Fruit fly (Drosophila melanogaster) whole organism, embryonic: ENCODE measurements around the gene Cpr67Fa1.

Experiments used
- Abd-B ChIP-seq: fragments of 200-800 bp; sonication (Bioruptor generic); optimal IDR thresholded peaks from 2 replicates; lab custom pipeline; 2018; ENCODE audit warnings: missing biosample characterization, mild to moderate bottlenecking, missing genetic modification characterization, moderate library complexity
- Bdp1 ChIP-seq: fragments of 200-800 bp; sonication (Bioruptor generic); optimal IDR thresholded peaks from 3 replicates; lab custom pipeline; 2016; ENCODE audit warnings: missing biosample characterization, missing genetic modification characterization
- Blimp-1 ChIP-seq: fragments of 200-800 bp; sonication (Bioruptor generic); optimal IDR thresholded peaks from 3 replicates; lab custom pipeline; 2018; ENCODE audit warnings: missing biosample characterization, missing genetic modification characterization, mild to moderate bottlenecking, moderate library complexity, missing genetic modification reagents
- CG10959 ChIP-seq: fragments of 200-800 bp; sonication (Bioruptor generic); IDR thresholded peaks from 2 replicates; pipeline ENCODE4 v1.3.6; 2022; ENCODE audit warnings: missing biosample characterization, missing genetic modification characterization
- CG10979 ChIP-seq: fragments of 200-800 bp; sonication (Bioruptor generic); optimal IDR thresholded peaks from 2 replicates; lab custom pipeline; 2018; ENCODE audit warnings: missing biosample characterization, mild to moderate bottlenecking, missing genetic modification characterization, moderate library complexity
- CG11456 ChIP-seq: fragments of 200-800 bp; sonication (Bioruptor generic); IDR thresholded peaks from 3 replicates; pipeline ENCODE4 v1.3.6; 2022; ENCODE audit warnings: missing biosample characterization, missing genetic modification characterization
- CG11695 ChIP-seq: fragments of 200-800 bp; sonication (Bioruptor generic); IDR thresholded peaks from 3 replicates; pipeline ENCODE4 v1.3.6; 2022; ENCODE audit warnings: missing biosample characterization, missing genetic modification characterization
- CG13424 ChIP-seq: fragments of 200-800 bp; sonication (Bioruptor generic); optimal IDR thresholded peaks from 2 replicates; lab custom pipeline; 2019; ENCODE audit warnings: missing biosample characterization, mild to moderate bottlenecking, missing genetic modification characterization, moderate library complexity
- CG1647 ChIP-seq: fragments of 200-800 bp; sonication (Bioruptor generic); optimal IDR thresholded peaks from 3 replicates; lab custom pipeline; 2016; ENCODE audit warnings: missing biosample characterization, missing genetic modification characterization
- CG17328 ChIP-seq: fragments of 200-800 bp; sonication (Bioruptor generic); IDR thresholded peaks from 2 replicates; pipeline ENCODE4 v1.3.6; 2022; ENCODE audit warnings: missing biosample characterization, missing genetic modification characterization
- CG17361 ChIP-seq: fragments of 200-800 bp; sonication (Bioruptor generic); IDR thresholded peaks from 3 replicates; pipeline ENCODE4 v1.3.6; 2022; ENCODE audit warnings: missing biosample characterization, missing genetic modification characterization
- CG17385 ChIP-seq: fragments of 200-800 bp; sonication (Bioruptor generic); optimal IDR thresholded peaks from 3 replicates; lab custom pipeline; 2018; ENCODE audit warnings: missing biosample characterization, mild to moderate bottlenecking, missing genetic modification characterization
- CG1832 ChIP-seq: fragments of 200-800 bp; sonication (Bioruptor generic); optimal IDR thresholded peaks from 2 replicates; lab custom pipeline; 2017; ENCODE audit warnings: missing biosample characterization, mild to moderate bottlenecking, missing genetic modification characterization, inconsistent platforms
- CG2889 ChIP-seq: fragments of 200-800 bp; sonication (Bioruptor generic); IDR thresholded peaks from 3 replicates; pipeline ENCODE4 v1.3.6; 2022; ENCODE audit warnings: missing biosample characterization, missing genetic modification characterization
- CG4360 ChIP-seq: fragments of 200-800 bp; sonication (Bioruptor generic); IDR thresholded peaks from 2 replicates; pipeline ENCODE4 v1.3.6; 2022; ENCODE audit warnings: missing biosample characterization, missing genetic modification characterization
- CG4617 ChIP-seq: fragments of 200-800 bp; sonication (Bioruptor generic); optimal IDR thresholded peaks from 3 replicates; lab custom pipeline; 2016; ENCODE audit warnings: missing biosample characterization, missing genetic modification characterization, borderline replicate concordance
- CHES-1-like ChIP-seq: fragments of 200-800 bp; sonication (Bioruptor generic); optimal IDR thresholded peaks from 2 replicates; lab custom pipeline; 2016; ENCODE audit warnings: missing biosample characterization, missing genetic modification characterization
- CTCF ChIP-seq: fragments of 200-800 bp; sonication (Bioruptor generic); optimal IDR thresholded peaks from 2 replicates; lab custom pipeline; 2017; ENCODE audit warnings: missing biosample characterization, mild to moderate bottlenecking, missing genetic modification characterization, moderate library complexity
- Doc3 ChIP-seq: fragments of 200-800 bp; sonication (Bioruptor generic); IDR thresholded peaks from 3 replicates; pipeline ENCODE4 v1.3.6; 2022; ENCODE audit warnings: missing biosample characterization, missing genetic modification characterization; ENCODE audit not compliant: partially characterized antibody
- Dp ChIP-seq: fragments of 200-800 bp; sonication (Bioruptor generic); optimal IDR thresholded peaks from 2 replicates; lab custom pipeline; 2018; ENCODE audit warnings: missing biosample characterization, mild to moderate bottlenecking, missing genetic modification characterization, moderate library complexity
- H2.0 ChIP-seq: fragments of 200-800 bp; sonication (Bioruptor generic); IDR thresholded peaks from 2 replicates; pipeline ENCODE4 v1.3.6; 2022; ENCODE audit warnings: missing biosample characterization, missing genetic modification characterization
- HmgD ChIP-seq: fragments of 200-800 bp; sonication (Bioruptor generic); optimal IDR thresholded peaks from 3 replicates; lab custom pipeline; 2016; ENCODE audit warnings: missing biosample characterization, missing genetic modification characterization
- Hr3 ChIP-seq: fragments of 200-800 bp; sonication (Bioruptor generic); optimal IDR thresholded peaks from 3 replicates; lab custom pipeline; 2016; ENCODE audit warnings: missing biosample characterization, missing genetic modification characterization
- Hsf ChIP-seq: fragments of 200-800 bp; sonication (Bioruptor generic); optimal IDR thresholded peaks from 3 replicates; lab custom pipeline; 2016; ENCODE audit warnings: missing biosample characterization, missing genetic modification characterization
- Jarid2 ChIP-seq: fragments of 200-800 bp; sonication (Bioruptor generic); optimal IDR thresholded peaks from 3 replicates; lab custom pipeline; 2017; ENCODE audit warnings: mild to moderate bottlenecking, missing biosample characterization, missing genetic modification reagents, missing genetic modification characterization
- Kr ChIP-seq: fragments of 200-800 bp; sonication (Bioruptor generic); optimal IDR thresholded peaks from 2 replicates; lab custom pipeline; 2017; ENCODE audit warnings: missing biosample characterization, mild to moderate bottlenecking, missing genetic modification characterization
- Lhr ChIP-seq: fragments of 200-800 bp; sonication (Bioruptor generic); optimal IDR thresholded peaks from 3 replicates; lab custom pipeline; 2017; ENCODE audit warnings: mild to moderate bottlenecking, missing biosample characterization, missing genetic modification reagents, missing genetic modification characterization
- Pdp1 ChIP-seq, 2 experiments: fragments of 200-800 bp; sonication (Bioruptor generic); optimal IDR thresholded peaks; 3 replicates each; lab custom pipeline; 2016; ENCODE audit warnings: missing biosample characterization in 2 of 2, missing genetic modification characterization in 2 of 2, mild to moderate bottlenecking in 1 of 2, moderate library complexity in 1 of 2
- Sin3A ChIP-seq: fragments of >200 bp; optimal IDR thresholded peaks from 2 replicates; lab custom pipeline; 2018
- Spps ChIP-seq: fragments of 200-800 bp; sonication (Bioruptor generic); optimal IDR thresholded peaks from 2 replicates; lab custom pipeline; 2018; ENCODE audit warnings: missing biosample characterization, mild to moderate bottlenecking, missing genetic modification characterization
- TFAM ChIP-seq: fragments of 200-800 bp; sonication (Bioruptor generic); optimal IDR thresholded peaks from 2 replicates; lab custom pipeline; 2017; ENCODE audit warnings: missing biosample characterization, missing genetic modification characterization, inconsistent platforms
- bab2 ChIP-seq: fragments of 200-800 bp; sonication (Bioruptor generic); optimal IDR thresholded peaks from 2 replicates; lab custom pipeline; 2016; ENCODE audit warnings: missing biosample characterization, missing genetic modification characterization
- bbx ChIP-seq: fragments of 200-800 bp; sonication (Bioruptor generic); IDR thresholded peaks from 2 replicates; pipeline ENCODE4 v1.3.6; 2022; ENCODE audit warnings: missing biosample characterization, missing genetic modification characterization; ENCODE audit not compliant: partially characterized antibody
- cas ChIP-seq: fragments of 200-800 bp; sonication (Bioruptor generic); IDR thresholded peaks from 2 replicates; pipeline ENCODE4 v1.3.6; 2022; ENCODE audit warnings: missing biosample characterization, missing genetic modification characterization
- crc ChIP-seq: fragments of 200-800 bp; sonication (Bioruptor generic); optimal IDR thresholded peaks from 2 replicates; lab custom pipeline; 2016; ENCODE audit warnings: missing biosample characterization, missing genetic modification characterization
- eyg ChIP-seq: fragments of 200-800 bp; sonication (Bioruptor generic); optimal IDR thresholded peaks from 3 replicates; lab custom pipeline; 2016; ENCODE audit warnings: missing biosample characterization, missing genetic modification characterization
- gfzf ChIP-seq: fragments of 200-800 bp; sonication (Bioruptor generic); optimal IDR thresholded peaks from 2 replicates; lab custom pipeline; 2016; ENCODE audit warnings: missing biosample characterization, mild to moderate bottlenecking, missing genetic modification characterization, moderate library complexity
- ham ChIP-seq: fragments of 200-800 bp; sonication (Bioruptor generic); IDR thresholded peaks from 2 replicates; pipeline ENCODE4 v1.3.6; 2022; ENCODE audit warnings: missing biosample characterization, missing genetic modification characterization
- pan ChIP-seq, 4 experiments: fragments of >200 bp in 3 of 4; fragments of 200-800 bp in 1 of 4; sonication (Bioruptor generic) in 1 of 4; optimal IDR thresholded peaks in 3 of 4; IDR thresholded peaks in 1 of 4; 2 replicates each; pipeline versions ENCODE4 v1.3.6 to Lab custom; 2017 to 2022; ENCODE audit warnings: missing biosample characterization in 2 of 4, missing genetic modification characterization in 2 of 4, mixed read lengths in 1 of 4
- pnt ChIP-seq: fragments of 200-800 bp; sonication (Bioruptor generic); optimal IDR thresholded peaks from 3 replicates; lab custom pipeline; 2016; ENCODE audit warnings: missing biosample characterization, missing genetic modification characterization
- pum ChIP-seq: fragments of 200-800 bp; sonication (Bioruptor generic); optimal IDR thresholded peaks from 2 replicates; lab custom pipeline; 2016; ENCODE audit warnings: missing biosample characterization, missing genetic modification characterization
- ranshi ChIP-seq: fragments of 200-800 bp; sonication (Bioruptor generic); IDR thresholded peaks from 2 replicates; pipeline ENCODE4 v1.3.6; 2022; ENCODE audit warnings: missing biosample characterization, missing genetic modification characterization
- repo ChIP-seq: fragments of 200-800 bp; sonication (Bioruptor generic); optimal IDR thresholded peaks from 2 replicates; lab custom pipeline; 2016; ENCODE audit warnings: missing biosample characterization, missing genetic modification characterization
- scrt ChIP-seq: fragments of 200-800 bp; sonication (Bioruptor generic); optimal IDR thresholded peaks from 2 replicates; lab custom pipeline; 2018; ENCODE audit warnings: missing biosample characterization, mild to moderate bottlenecking, missing genetic modification characterization, moderate library complexity
- shn ChIP-seq: fragments of 200-800 bp; sonication (Bioruptor generic); optimal IDR thresholded peaks from 3 replicates; lab custom pipeline; 2016; ENCODE audit warnings: missing biosample characterization, missing genetic modification characterization
- slou ChIP-seq: fragments of 200-800 bp; sonication (Bioruptor generic); optimal IDR thresholded peaks from 3 replicates; lab custom pipeline; 2016; ENCODE audit warnings: missing biosample characterization, missing genetic modification characterization
- slp2 ChIP-seq: fragments of 200-800 bp; sonication (Bioruptor generic); optimal IDR thresholded peaks from 2 replicates; lab custom pipeline; 2016; ENCODE audit warnings: missing biosample characterization, missing genetic modification characterization
- ttk ChIP-seq: fragments of 200-800 bp; sonication (Bioruptor generic); IDR thresholded peaks from 2 replicates; pipeline ENCODE4 v2.1.2; 2022; ENCODE audit warnings: missing biosample characterization, missing genetic modification characterization
- wek ChIP-seq: fragments of 200-800 bp; sonication (Bioruptor generic); optimal IDR thresholded peaks from 3 replicates; lab custom pipeline; 2018; ENCODE audit warnings: missing biosample characterization, mild to moderate bottlenecking, missing genetic modification characterization, moderate library complexity

Gene Cpr67Fa1

dm6 chr3L:10855419-10856213 is 34.2 kb upstream of the Cpr67Fa1 start (continued):
- TF ChIP-seq CG4617 (GFP tag; lab: Kevin White, UChicago) (peak; percentile 12), CG1647 (GFP tag; lab: Kevin White, UChicago) (no peak), H2.0 (GFP tag; lab: Robert Waterston, UW) (peak; percentile 72), wek (no peak), CG10959 (peak; percentile 78), CG17361 (peak; percentile 90), Pdp1 (GFP tag; optimal IDR thresholded peaks at IDR 0.05; lab: Kevin White, UChicago) (no peak), pum (GFP tag; lab: Kevin White, UChicago) (peak; percentile 13), Hsf (GFP tag; lab: Kevin White, UChicago) (peak; percentile 21), CG2889 (GFP tag; lab: Robert Waterston, UW) (peak; percentile 57; the same call in 1 of the 3 replicates), Jarid2 (peak; percentile 31), CG11695 (GFP tag; lab: Robert Waterston, UW) (peak; percentile 88), Lhr (GFP tag; lab: Kevin White, UChicago) (peak; percentile 24), Spps (tag; lab: Kevin White, UChicago) (peak; percentile 83), Bdp1 (GFP tag; lab: Kevin White, UChicago) (peak; percentile 9), Blimp-1 (peak; percentile 91), ttk (peak; percentile 82)

- TF ChIP-seq TFAM (GFP tag; lab: Kevin White, UChicago) = no peak
- TF ChIP-seq CG17328 (GFP tag; lab: Robert Waterston, UW) = peak; percentile 45; the same call in 1 of the 2 replicates
- no peak for TF ChIP-seq slou
- TF ChIP-seq CG1832 (GFP tag; lab: Kevin White, UChicago) = peak; percentile 100
- TF ChIP-seq CG17385 (GFP tag; lab: Kevin White, UChicago) = peak; percentile 24
- peak; percentile 15 for TF ChIP-seq CG13424
- TF ChIP-seq CG4360 (GFP tag; lab: Robert Waterston, UW) = peak; percentile 68
- peak; percentile 51 for TF ChIP-seq shn
- no peak for TF ChIP-seq slp2 (GFP tag; lab: Kevin White, UChicago)
- TF ChIP-seq CHES-1-like (GFP tag; lab: Kevin White, UChicago) = peak; percentile 71
- 0 out of 2 replicates have a peak, but pooled peaks have one; percentile 27 for TF ChIP-seq ham (GFP tag; lab: Robert Waterston, UW)
- TF ChIP-seq CG11456 (GFP tag; lab: Robert Waterston, UW) = no peak
- no peak for TF ChIP-seq Sin3A (lab: Kevin White, UChicago)
- no peak for TF ChIP-seq pan (optimal IDR thresholded peaks at IDR 0.05; lab: Kevin White, UChicago)
- TF ChIP-seq pan (GFP tag; optimal IDR thresholded peaks at IDR 0.05 in 1 of 2, IDR thresholded peaks at IDR 0.05 in 1 of 2) = peak in 1 of 2 experiments; percentile 34
- no peak for TF ChIP-seq Dp (GFP tag; lab: Kevin White, UChicago)
- TF ChIP-seq scrt (GFP tag; lab: Kevin White, UChicago) = peak; percentile 74
- no peak for TF ChIP-seq pnt (GFP tag; lab: Kevin White, UChicago)
- TF ChIP-seq cas (GFP tag; lab: Robert Waterston, UW) = no peak
- no peak for TF ChIP-seq crc (GFP tag; lab: Kevin White, UChicago)
- TF ChIP-seq bab2 (GFP tag; lab: Kevin White, UChicago) = no peak
- TF ChIP-seq Kr (GFP tag; lab: Kevin White, UChicago) = no peak
- peak; percentile 53 for TF ChIP-seq repo (GFP tag; lab: Kevin White, UChicago)
- no peak for TF ChIP-seq CG10979 (tag; lab: Kevin White, UChicago)
- peak; percentile 20 for TF ChIP-seq gfzf
- peak; percentile 42 for TF ChIP-seq Abd-B (GFP tag; lab: Kevin White, UChicago)
- peak; percentile 23 for TF ChIP-seq bbx
- TF ChIP-seq HmgD (GFP tag; lab: Kevin White, UChicago) = peak; percentile 93
- TF ChIP-seq Hr3 (GFP tag; lab: Kevin White, UChicago) = no peak
- peak; percentile 19; the same call in 1 of the 2 replicates for TF ChIP-seq ranshi (GFP tag; lab: Robert Waterston, UW)
- TF ChIP-seq Doc3 (GFP tag; lab: Robert Waterston, UW) = no peak
- peak; percentile 8 for TF ChIP-seq eyg
- TF ChIP-seq CTCF (GFP tag; lab: Kevin White, UChicago) = no peak
These were observed 33.2 kb upstream of the Cpr67Fa1 start for dm6 chr3L:10856534-10857030.
